Worm (Caenorhabditis elegans) whole organism, mixed stage, embryonic: Measurements from ENCODE around the gene immt-1.

ENCODE experiments used
- M03D4.4 ChIP-seq: sonication (generic microtip); optimal IDR thresholded peaks from 2 replicates; lab custom pipeline; 2017; ENCODE audit warnings: mild to moderate bottlenecking, missing genetic modification characterization, missing compliant biosample characterization
- bed-3 ChIP-seq: fragments of 200-800 bp; sonication (Bioruptor generic); optimal IDR thresholded peaks from 3 replicates; lab custom pipeline; 2018; ENCODE audit warnings: mild to moderate bottlenecking, missing genetic modification characterization, moderate library complexity, missing compliant biosample characterization
- blmp-1 ChIP-seq: fragments of 150-350 bp; optimal IDR thresholded peaks from 2 replicates; lab custom pipeline; 2014; ENCODE audit warnings: missing biosample characterization, missing genetic modification characterization
- ceh-39 ChIP-seq: fragments of 150-350 bp; optimal IDR thresholded peaks from 2 replicates; lab custom pipeline; 2014; ENCODE audit warnings: missing biosample characterization, missing genetic modification characterization
- ceh-43 ChIP-seq: fragments of 200-800 bp; sonication (Bioruptor generic); optimal IDR thresholded peaks from 2 replicates; lab custom pipeline; 2018; ENCODE audit warnings: mild to moderate bottlenecking, missing genetic modification characterization, moderate library complexity, missing compliant biosample characterization
- ceh-83 ChIP-seq: fragments of 200-800 bp; sonication (Bioruptor generic); optimal IDR thresholded peaks from 2 replicates; lab custom pipeline; 2018; ENCODE audit warnings: mild to moderate bottlenecking, missing genetic modification characterization, missing compliant biosample characterization
- ces-1 ChIP-seq: fragments of 150-350 bp; optimal IDR thresholded peaks from 2 replicates; lab custom pipeline; 2014; ENCODE audit warnings: missing biosample characterization, missing genetic modification reagents, missing genetic modification characterization
- cnd-1 ChIP-seq: fragments of 200-800 bp; sonication (Bioruptor generic); optimal IDR thresholded peaks from 2 replicates; lab custom pipeline; 2018; ENCODE audit warnings: mild to moderate bottlenecking, missing genetic modification characterization, missing compliant biosample characterization
- drap-1 ChIP-seq: fragments of 200-800 bp; sonication (Bioruptor generic); optimal IDR thresholded peaks from 3 replicates; lab custom pipeline; 2018; ENCODE audit warnings: mild to moderate bottlenecking, missing genetic modification characterization, missing compliant biosample characterization
- elt-1 ChIP-seq: sonication (generic microtip); optimal IDR thresholded peaks from 2 replicates; lab custom pipeline; 2017; ENCODE audit warnings: missing genetic modification characterization, mild to moderate bottlenecking, missing compliant biosample characterization, antibody characterized with exemption, moderate library complexity, borderline replicate concordance; ENCODE audit not compliant: insufficient read depth
- elt-3 ChIP-seq: fragments of 150-350 bp; optimal IDR thresholded peaks from 2 replicates; lab custom pipeline; 2014; ENCODE audit warnings: missing biosample characterization, missing genetic modification characterization
- flh-1 ChIP-seq: fragments of 200-800 bp; sonication (Bioruptor generic); optimal IDR thresholded peaks from 2 replicates; lab custom pipeline; 2018; ENCODE audit warnings: mild to moderate bottlenecking, missing genetic modification characterization, moderate library complexity, missing compliant biosample characterization
- ham-2 ChIP-seq: fragments of 200-800 bp; sonication (Bioruptor generic); optimal IDR thresholded peaks from 2 replicates; lab custom pipeline; 2018; ENCODE audit warnings: mild to moderate bottlenecking, missing genetic modification characterization, missing compliant biosample characterization
- hlh-1 ChIP-seq: fragments of 150-350 bp; optimal IDR thresholded peaks from 2 replicates; lab custom pipeline; 2014; ENCODE audit warnings: missing biosample characterization, missing genetic modification reagents, missing genetic modification characterization
- lin-13 ChIP-seq: fragments of 150-350 bp; optimal IDR thresholded peaks from 2 replicates; lab custom pipeline; 2014; ENCODE audit warnings: missing biosample characterization, missing genetic modification characterization
- lin-32 ChIP-seq: fragments of 200-800 bp; sonication (Bioruptor generic); optimal IDR thresholded peaks from 2 replicates; lab custom pipeline; 2018; ENCODE audit warnings: mild to moderate bottlenecking, missing genetic modification characterization, missing compliant biosample characterization
- lsy-2 ChIP-seq: fragments of 150-350 bp; optimal IDR thresholded peaks from 2 replicates; lab custom pipeline; 2014; ENCODE audit warnings: missing biosample characterization, missing genetic modification characterization
- mab-5 ChIP-seq: fragments of 150-350 bp; optimal IDR thresholded peaks from 2 replicates; lab custom pipeline; 2014; ENCODE audit warnings: missing biosample characterization, missing genetic modification characterization
- mep-1 ChIP-seq: fragments of 150-350 bp; optimal IDR thresholded peaks from 2 replicates; lab custom pipeline; 2017; ENCODE audit warnings: missing biosample characterization, missing genetic modification reagents, missing genetic modification characterization, inconsistent platforms
- mls-2 ChIP-seq: sonication (generic microtip); optimal IDR thresholded peaks from 2 replicates; lab custom pipeline; 2016; ENCODE audit warnings: mild to moderate bottlenecking, missing genetic modification characterization, moderate library complexity, missing compliant biosample characterization
- nhr-12 ChIP-seq: fragments of 150-350 bp; optimal IDR thresholded peaks from 2 replicates; lab custom pipeline; 2014; ENCODE audit warnings: missing biosample characterization, missing genetic modification characterization
- nhr-2 ChIP-seq: fragments of 150-350 bp; optimal IDR thresholded peaks from 2 replicates; lab custom pipeline; 2014; ENCODE audit warnings: missing biosample characterization, missing genetic modification characterization
- nhr-28 ChIP-seq: fragments of 150-350 bp; optimal IDR thresholded peaks from 2 replicates; lab custom pipeline; 2014; ENCODE audit warnings: missing biosample characterization, missing genetic modification characterization
- nhr-76 ChIP-seq: sonication (generic microtip); optimal IDR thresholded peaks from 2 replicates; lab custom pipeline; 2017; ENCODE audit warnings: missing biosample characterization, missing genetic modification characterization
- sem-2 ChIP-seq: fragments of 200-800 bp; sonication (Bioruptor generic); optimal IDR thresholded peaks from 2 replicates; lab custom pipeline; 2018; ENCODE audit warnings: mild to moderate bottlenecking, missing genetic modification characterization, missing compliant biosample characterization
- snpc-4 ChIP-seq: fragments of 150-350 bp; optimal IDR thresholded peaks from 2 replicates; lab custom pipeline; 2014; ENCODE audit warnings: missing biosample characterization, missing genetic modification characterization
- sptf-1 ChIP-seq: sonication (generic microtip); optimal IDR thresholded peaks from 2 replicates; lab custom pipeline; 2017; ENCODE audit warnings: mild to moderate bottlenecking, missing genetic modification characterization, moderate library complexity, missing compliant biosample characterization
- tbx-8 ChIP-seq: fragments of 200-800 bp; sonication (Bioruptor generic); optimal IDR thresholded peaks from 2 replicates; lab custom pipeline; 2018; ENCODE audit warnings: mild to moderate bottlenecking, missing genetic modification characterization, moderate library complexity, missing compliant biosample characterization
- unc-120 ChIP-seq: sonication (generic microtip); optimal IDR thresholded peaks from 2 replicates; lab custom pipeline; 2017; ENCODE audit warnings: missing genetic modification characterization, missing compliant biosample characterization; ENCODE audit not compliant: poor library complexity, severe bottlenecking
- unc-62 ChIP-seq: fragments of 150-350 bp; optimal IDR thresholded peaks from 2 replicates; lab custom pipeline; 2014; ENCODE audit warnings: missing biosample characterization, missing genetic modification reagents, missing genetic modification characterization
- zip-8 ChIP-seq: fragments of 150-350 bp; optimal IDR thresholded peaks from 2 replicates; lab custom pipeline; 2014; ENCODE audit warnings: missing biosample characterization, missing genetic modification characterization
- ztf-11 ChIP-seq: fragments of 150-350 bp; optimal IDR thresholded peaks from 2 replicates; lab custom pipeline; 2014; ENCODE audit warnings: missing biosample characterization, missing genetic modification characterization

The immt-1 gene

ce11 chrX:2709183-2709582 lies 22.2 kb upstream of the immt-1 start:
- no peak for TF ChIP-seq drap-1 (GFP tag; lab: Kevin White, UChicago)
- peak; percentile 18 for TF ChIP-seq unc-62 (GFP tag; lab: Kevin White, UChicago)
- no peak for TF ChIP-seq cnd-1
- TF ChIP-seq snpc-4: no peak
- no peak for TF ChIP-seq elt-3 (tag; lab: Kevin White, UChicago)
- no peak for TF ChIP-seq nhr-76 (tag; lab: Kevin White, UChicago)
- no peak for TF ChIP-seq bed-3
- TF ChIP-seq tbx-8 (GFP tag; lab: Kevin White, UChicago): no peak
- peak; percentile 21 for TF ChIP-seq elt-1 (tag; lab: Kevin White, UChicago)
- no peak for TF ChIP-seq zip-8 (tag; lab: Kevin White, UChicago)
- no peak for TF ChIP-seq lsy-2 (tag; lab: Kevin White, UChicago)
- TF ChIP-seq ces-1 (GFP tag; lab: Kevin White, UChicago): no peak
- TF ChIP-seq nhr-28 (tag; lab: Kevin White, UChicago): no peak
- TF ChIP-seq ceh-83: no peak
- no peak for TF ChIP-seq nhr-12 (tag; lab: Kevin White, UChicago)
- TF ChIP-seq sptf-1 (tag; lab: Kevin White, UChicago): no peak
- no peak for TF ChIP-seq blmp-1 (tag; lab: Kevin White, UChicago)
- no peak for TF ChIP-seq hlh-1 (tag; lab: Kevin White, UChicago)

- TF ChIP-seq snpc-4 (no peak), M03D4.4 (no peak), elt-1 (tag; lab: Kevin White, UChicago) (no peak), mab-5 (no peak), mls-2 (tag; lab: Kevin White, UChicago) (peak; percentile 76), nhr-28 (tag; lab: Kevin White, UChicago) (no peak), ham-2 (GFP tag; lab: Kevin White, UChicago) (peak; percentile 67), lin-13 (no peak), blmp-1 (tag; lab: Kevin White, UChicago) (peak; percentile 47), ceh-43 (GFP tag; lab: Kevin White, UChicago) (peak; percentile 71), sptf-1 (tag; lab: Kevin White, UChicago) (no peak), mep-1 (tag; lab: Kevin White, UChicago) (no peak), unc-120 (tag; lab: Kevin White, UChicago) (no peak), nhr-12 (tag; lab: Kevin White, UChicago) (no peak), ztf-11 (tag; lab: Kevin White, UChicago) (no peak), lin-32 (GFP tag; lab: Kevin White, UChicago) (no peak), flh-1 (GFP tag; lab: Kevin White, UChicago) (no peak), sem-2 (GFP tag; lab: Kevin White, UChicago) (no peak), ces-1 (GFP tag; lab: Kevin White, UChicago) (peak; percentile 49), zip-8 (tag; lab: Kevin White, UChicago) (peak; percentile 89), elt-3 (tag; lab: Kevin White, UChicago) (no peak), ceh-39 (tag; lab: Kevin White, UChicago) (no peak), hlh-1 (tag; lab: Kevin White, UChicago) (no peak)
Measured at ce11 chrX:2707480-2708015, 20.6 kb upstream of the immt-1 start.

- TF ChIP-seq nhr-2 (tag; lab: Kevin White, UChicago): peak; percentile 60
- TF ChIP-seq mab-5: no peak
- no peak for TF ChIP-seq ces-1 (GFP tag; lab: Kevin White, UChicago)
- TF ChIP-seq snpc-4: no peak
- TF ChIP-seq ceh-43 (GFP tag; lab: Kevin White, UChicago): peak; percentile 51
- TF ChIP-seq elt-3 (tag; lab: Kevin White, UChicago): no peak
- TF ChIP-seq mls-2 (tag; lab: Kevin White, UChicago): peak; percentile 34
- peak; percentile 5 for TF ChIP-seq ztf-11 (tag; lab: Kevin White, UChicago)
- TF ChIP-seq unc-120 (tag; lab: Kevin White, UChicago): no peak
- no peak for TF ChIP-seq drap-1 (GFP tag; lab: Kevin White, UChicago)
Measured at ce11 chrX:2705809-2706378, 18.9 kb upstream of the immt-1 start, which contains the start of gene igcm-3. igcm-3 (minus strand) TSS chrX:2705859.
